Fruit fly (Drosophila melanogaster) whole organism, embryonic: Measurements from ENCODE around the gene Rlb1.
A peak's percentile ranks its signal among the peaks of the same experiment; 100 is the strongest.

Source experiments
- CG13287 ChIP-seq: fragments of 200-800 bp; sonication (Bioruptor generic); IDR thresholded peaks from 2 replicates; pipeline ENCODE4 v1.3.6; 2022; ENCODE audit warnings: missing biosample characterization, missing genetic modification characterization; ENCODE audit not compliant: partially characterized antibody

The Rlb1 gene

dm6 chr3R:9563240-9563992 is 50.3 kb downstream of the Rlb1 start, which contains the start of the genes CG9393 and Vps45 (continued):
- TF ChIP-seq CG13287 (GFP tag; lab: Robert Waterston, UW) = peak; percentile 97
